Worm (Caenorhabditis elegans) whole organism, L1 larva: ENCODE measurements around the gene F39B3.7.
A peak's percentile ranks its signal among the peaks of the same experiment; 100 is the strongest.

Source experiments
- C04F5.9 ChIP-seq: sonication (generic microtip); optimal IDR thresholded peaks from 2 replicates; lab custom pipeline; 2016; ENCODE audit warnings: missing genetic modification characterization, missing compliant biosample characterization
- C34B4.2 ChIP-seq: sonication (generic microtip); optimal IDR thresholded peaks from 2 replicates; lab custom pipeline; 2017; ENCODE audit warnings: mild to moderate bottlenecking, missing genetic modification characterization, missing compliant biosample characterization
- F16B12.6 ChIP-seq: fragments of 150-350 bp; optimal IDR thresholded peaks from 2 replicates; lab custom pipeline; 2014; ENCODE audit warnings: missing biosample characterization, missing genetic modification characterization
- Y116A8C.19 ChIP-seq: sonication (generic microtip); optimal IDR thresholded peaks from 2 replicates; lab custom pipeline; 2016; ENCODE audit warnings: missing compliant biosample characterization, missing genetic modification characterization, borderline replicate concordance
- aha-1 ChIP-seq: fragments of 150-350 bp; optimal IDR thresholded peaks from 2 replicates; lab custom pipeline; 2014; ENCODE audit warnings: missing biosample characterization, missing genetic modification characterization
- blmp-1 ChIP-seq: fragments of 150-350 bp; optimal IDR thresholded peaks from 2 replicates; lab custom pipeline; 2014; ENCODE audit warnings: missing biosample characterization, missing genetic modification characterization
- ceh-63 ChIP-seq: fragments of 200-800 bp; sonication (Bioruptor generic); optimal IDR thresholded peaks from 2 replicates; lab custom pipeline; 2018; ENCODE audit warnings: mild to moderate bottlenecking, missing genetic modification characterization, missing compliant biosample characterization
- ceh-8 ChIP-seq: fragments of 200-800 bp; sonication (Bioruptor generic); optimal IDR thresholded peaks from 2 replicates; lab custom pipeline; 2018; ENCODE audit warnings: mild to moderate bottlenecking, missing genetic modification characterization, moderate library complexity, missing compliant biosample characterization
- ceh-82 ChIP-seq, 3 experiments: fragments of 150-350 bp in 1 of 3; sonication (generic microtip) in 2 of 3; optimal IDR thresholded peaks; 2 replicates each; lab custom pipeline; 2014 to 2017; ENCODE audit warnings: missing biosample characterization in 3 of 3, missing genetic modification characterization in 3 of 3
- dsc-1 ChIP-seq: sonication (generic microtip); optimal IDR thresholded peaks from 2 replicates; lab custom pipeline; 2016; ENCODE audit warnings: mild to moderate bottlenecking, missing genetic modification characterization, missing compliant biosample characterization
- efl-1 ChIP-seq, 4 experiments: fragments of 150-350 bp; optimal IDR thresholded peaks in 3 of 4; peaks in 1 of 4; 1 replicate in 1 of 4; 2 replicates in 3 of 4; lab custom pipeline; 2014; ENCODE audit warnings: missing biosample characterization in 2 of 4, missing genetic modification characterization in 2 of 4, missing genetic modification reagents in 2 of 4
- efl-3 ChIP-seq: fragments of 200-800 bp; sonication (Bioruptor generic); optimal IDR thresholded peaks from 2 replicates; lab custom pipeline; 2018; ENCODE audit warnings: mild to moderate bottlenecking, missing genetic modification characterization, missing compliant biosample characterization
- egl-27 ChIP-seq, 2 experiments: fragments of 150-350 bp in 1 of 2; sonication (generic microtip); optimal IDR thresholded peaks; 3 replicates each; lab custom pipeline; 2017 to 2018; ENCODE audit warnings: missing biosample characterization in 2 of 2, missing genetic modification characterization in 2 of 2, missing genetic modification reagents in 2 of 2
- elt-2 ChIP-seq: sonication (generic microtip); optimal IDR thresholded peaks from 2 replicates; lab custom pipeline; 2016; ENCODE audit warnings: missing genetic modification characterization, mild to moderate bottlenecking, inconsistent platforms, missing compliant biosample characterization, missing genetic modification reagents
- fkh-10 ChIP-seq: sonication (generic microtip); optimal IDR thresholded peaks from 2 replicates; lab custom pipeline; 2017; ENCODE audit warnings: missing biosample characterization, missing genetic modification reagents, missing genetic modification characterization
- fkh-4 ChIP-seq: sonication (generic microtip); optimal IDR thresholded peaks from 2 replicates; lab custom pipeline; 2016; ENCODE audit warnings: missing compliant biosample characterization, missing genetic modification characterization, borderline replicate concordance
- fkh-8 ChIP-seq: sonication (generic microtip); optimal IDR thresholded peaks from 2 replicates; lab custom pipeline; 2016; ENCODE audit warnings: mild to moderate bottlenecking, missing genetic modification characterization, missing compliant biosample characterization
- fos-1 ChIP-seq: fragments of 150-350 bp; optimal IDR thresholded peaks from 2 replicates; lab custom pipeline; 2014; ENCODE audit warnings: missing biosample characterization, missing genetic modification characterization
- hlh-4 ChIP-seq: sonication (generic microtip); optimal IDR thresholded peaks from 2 replicates; lab custom pipeline; 2016; ENCODE audit warnings: mild to moderate bottlenecking, missing genetic modification characterization, missing compliant biosample characterization
- hpl-2 ChIP-seq: fragments of 150-350 bp; optimal IDR thresholded peaks from 2 replicates; lab custom pipeline; 2014; ENCODE audit warnings: missing biosample characterization, missing genetic modification reagents, missing genetic modification characterization
- irx-1 ChIP-seq: sonication (generic microtip); optimal IDR thresholded peaks from 2 replicates; lab custom pipeline; 2016; ENCODE audit warnings: missing genetic modification characterization, missing compliant biosample characterization
- isw-1 ChIP-seq: fragments of 200-800 bp; sonication (Bioruptor generic); IDR thresholded peaks from 2 replicates; pipeline ENCODE4 v1.3.6; 2022; ENCODE audit warnings: missing genetic modification characterization, missing compliant biosample characterization
- lin-13 ChIP-seq: fragments of 150-350 bp; optimal IDR thresholded peaks from 2 replicates; lab custom pipeline; 2014; ENCODE audit warnings: missing biosample characterization, missing genetic modification reagents, missing genetic modification characterization
- lin-14 ChIP-seq: fragments of 200-800 bp; sonication (Bioruptor generic); optimal IDR thresholded peaks from 2 replicates; lab custom pipeline; 2018; ENCODE audit warnings: mild to moderate bottlenecking, missing genetic modification characterization, moderate library complexity, missing compliant biosample characterization
- lin-15B ChIP-seq: fragments of 150-350 bp; sonication (generic microtip); optimal IDR thresholded peaks from 3 replicates; lab custom pipeline; 2014; ENCODE audit warnings: missing biosample characterization, missing genetic modification characterization
- lsy-2 ChIP-seq, 2 experiments: fragments of 150-350 bp; optimal IDR thresholded peaks; 2 replicates each; lab custom pipeline; 2014; ENCODE audit warnings: missing biosample characterization in 2 of 2, missing genetic modification characterization in 2 of 2
- mab-9 ChIP-seq: fragments of 200-800 bp; sonication (Bioruptor generic); IDR thresholded peaks from 2 replicates; pipeline ENCODE4 v1.3.6; 2022; ENCODE audit warnings: missing genetic modification reagents, missing genetic modification characterization, missing compliant biosample characterization
- mdl-1 ChIP-seq, 2 experiments: fragments of 150-350 bp; optimal IDR thresholded peaks; 2 replicates each; lab custom pipeline; 2014 to 2017; ENCODE audit warnings: missing biosample characterization in 2 of 2, missing genetic modification characterization in 2 of 2, inconsistent platforms in 1 of 2
- mep-1 ChIP-seq: fragments of 150-350 bp; optimal IDR thresholded peaks from 2 replicates; lab custom pipeline; 2014; ENCODE audit warnings: missing biosample characterization, missing genetic modification characterization
- nhr-11 ChIP-seq: fragments of 150-350 bp; optimal IDR thresholded peaks from 2 replicates; lab custom pipeline; 2014; ENCODE audit warnings: missing biosample characterization, missing genetic modification characterization
- nhr-19 ChIP-seq: fragments of 200-800 bp; sonication (Bioruptor generic); conservative IDR thresholded peaks from 2 replicates; pipeline ENCODE4 v1.3.6; 2022; ENCODE audit warnings: missing genetic modification characterization, missing compliant biosample characterization
- nhr-20 ChIP-seq: sonication (generic microtip); optimal IDR thresholded peaks from 2 replicates; lab custom pipeline; 2016; ENCODE audit warnings: mild to moderate bottlenecking, missing genetic modification characterization, missing compliant biosample characterization
- nhr-28 ChIP-seq: fragments of 150-350 bp; optimal IDR thresholded peaks from 2 replicates; lab custom pipeline; 2014; ENCODE audit warnings: missing biosample characterization, missing genetic modification characterization
- nhr-47 ChIP-seq: sonication (generic microtip); optimal IDR thresholded peaks from 2 replicates; lab custom pipeline; 2016; ENCODE audit warnings: mild to moderate bottlenecking, missing genetic modification characterization, moderate library complexity, missing compliant biosample characterization
- nhr-71 ChIP-seq: sonication (generic microtip); optimal IDR thresholded peaks from 2 replicates; lab custom pipeline; 2016; ENCODE audit warnings: mild to moderate bottlenecking, missing genetic modification characterization, moderate library complexity, missing compliant biosample characterization
- nhr-76 ChIP-seq: sonication (generic microtip); optimal IDR thresholded peaks from 2 replicates; lab custom pipeline; 2017; ENCODE audit warnings: missing biosample characterization, missing genetic modification characterization
- nhr-85 ChIP-seq: sonication (generic microtip); peaks from one replicate; lab custom pipeline; 2016; ENCODE audit warnings: missing genetic modification characterization, inconsistent platforms, missing compliant biosample characterization
- pag-3 ChIP-seq: sonication (generic microtip); optimal IDR thresholded peaks from 2 replicates; lab custom pipeline; 2017; ENCODE audit warnings: missing genetic modification characterization, mild to moderate bottlenecking, missing compliant biosample characterization, antibody characterized with exemption, borderline replicate concordance; ENCODE audit not compliant: insufficient read depth
- pax-3 ChIP-seq: fragments of 200-800 bp; sonication (Bioruptor generic); optimal IDR thresholded peaks from 2 replicates; lab custom pipeline; 2018; ENCODE audit warnings: mild to moderate bottlenecking, missing genetic modification characterization, moderate library complexity, missing compliant biosample characterization
- pqm-1 ChIP-seq: sonication (generic microtip); optimal IDR thresholded peaks from 3 replicates; lab custom pipeline; 2017; ENCODE audit warnings: missing biosample characterization, missing genetic modification characterization
- rnt-1 ChIP-seq: sonication (generic microtip); optimal IDR thresholded peaks from 2 replicates; lab custom pipeline; 2016; ENCODE audit warnings: mild to moderate bottlenecking, missing genetic modification characterization, moderate library complexity, missing compliant biosample characterization
- skn-1 ChIP-seq: fragments of 150-350 bp; optimal IDR thresholded peaks from 2 replicates; lab custom pipeline; 2014; ENCODE audit warnings: missing biosample characterization, missing genetic modification characterization
- snu-23 ChIP-seq: sonication (generic microtip); optimal IDR thresholded peaks from 2 replicates; lab custom pipeline; 2016; ENCODE audit warnings: missing genetic modification characterization, missing compliant biosample characterization
- sup-37 ChIP-seq: fragments of 200-800 bp; sonication (Bioruptor generic); optimal IDR thresholded peaks from 2 replicates; lab custom pipeline; 2018; ENCODE audit warnings: mild to moderate bottlenecking, missing genetic modification characterization, missing compliant biosample characterization
- swsn-7 ChIP-seq: sonication (generic microtip); optimal IDR thresholded peaks from 2 replicates; lab custom pipeline; 2016; ENCODE audit warnings: missing genetic modification characterization, missing compliant biosample characterization
- tbx-2 ChIP-seq: sonication (generic microtip); optimal IDR thresholded peaks from 2 replicates; lab custom pipeline; 2016; ENCODE audit warnings: missing genetic modification characterization, missing compliant biosample characterization
- tlp-1 ChIP-seq: fragments of 150-350 bp; optimal IDR thresholded peaks from 2 replicates; lab custom pipeline; 2014; ENCODE audit warnings: missing biosample characterization, missing genetic modification characterization
- unc-130 ChIP-seq: fragments of 150-350 bp; optimal IDR thresholded peaks from 2 replicates; lab custom pipeline; 2017; ENCODE audit warnings: missing biosample characterization, missing genetic modification characterization, inconsistent platforms
- unc-62 ChIP-seq: fragments of 150-350 bp; optimal IDR thresholded peaks from 2 replicates; lab custom pipeline; 2014; ENCODE audit warnings: missing biosample characterization, missing genetic modification reagents, missing genetic modification characterization
- vab-15 ChIP-seq: sonication (generic microtip); optimal IDR thresholded peaks from 2 replicates; lab custom pipeline; 2017; ENCODE audit warnings: missing genotype, mild to moderate bottlenecking, missing genetic modification characterization, missing compliant biosample characterization
- xbp-1 ChIP-seq: sonication (generic microtip); optimal IDR thresholded peaks from 2 replicates; lab custom pipeline; 2016; ENCODE audit warnings: missing genetic modification characterization, missing compliant biosample characterization
- zag-1 ChIP-seq: fragments of 150-350 bp; optimal IDR thresholded peaks from 2 replicates; lab custom pipeline; 2014; ENCODE audit warnings: missing biosample characterization, missing genetic modification characterization
- zip-4 ChIP-seq: fragments of 200-800 bp; sonication (Bioruptor generic); optimal IDR thresholded peaks from 2 replicates; lab custom pipeline; 2018; ENCODE audit warnings: mild to moderate bottlenecking, missing genetic modification characterization, moderate library complexity, missing compliant biosample characterization

Gene F39B3.7

ce11 chrX:17528068-17528467 is 39.2 kb downstream of the F39B3.7 start, which contains the start of gene sup-10:
sup-10 (plus strand) TSS chrX:17528344.
- no peak for TF ChIP-seq unc-130
- no peak for TF ChIP-seq nhr-11
- no peak for TF ChIP-seq sup-37 (GFP tag; lab: Kevin White, UChicago)
- no peak for TF ChIP-seq hlh-4 (tag; lab: Kevin White, UChicago)
- peak; percentile 64 for TF ChIP-seq nhr-71 (tag; lab: Kevin White, UChicago)
- TF ChIP-seq ceh-63 (GFP tag; lab: Kevin White, UChicago), result no peak
- no peak for TF ChIP-seq elt-2
- TF ChIP-seq nhr-76, result no peak
- no peak for TF ChIP-seq fkh-10 (GFP tag; lab: Kevin White, UChicago)
- peak; percentile 75 for TF ChIP-seq lin-14 (GFP tag; lab: Kevin White, UChicago)
- TF ChIP-seq fkh-4 (tag; lab: Kevin White, UChicago), result peak; percentile 73
- no peak for TF ChIP-seq fkh-8
- no peak for TF ChIP-seq pag-3 (tag; lab: Kevin White, UChicago)
- TF ChIP-seq rnt-1 (tag; lab: Kevin White, UChicago), result peak; percentile 67
- TF ChIP-seq xbp-1 (tag; lab: Kevin White, UChicago), result no peak
- no peak for TF ChIP-seq Y116A8C.19 (tag; lab: Kevin White, UChicago)
- no peak for TF ChIP-seq mep-1
- peak; percentile 31 for TF ChIP-seq nhr-19
- TF ChIP-seq nhr-20, result no peak
- no peak for TF ChIP-seq ceh-82 (tag; optimal IDR thresholded peaks at IDR 0.05; lab: Kevin White, UChicago)
- no peak for TF ChIP-seq mdl-1 (tag; optimal IDR thresholded peaks at IDR 0.05; lab: Kevin White, UChicago)
- no peak for TF ChIP-seq C34B4.2 (tag; lab: Kevin White, UChicago)
- TF ChIP-seq mab-9, result no peak
- TF ChIP-seq zip-4, result no peak
- TF ChIP-seq ceh-8 (GFP tag; lab: Kevin White, UChicago), result no peak
- TF ChIP-seq nhr-28 (tag; lab: Kevin White, UChicago), result no peak
- no peak for TF ChIP-seq irx-1 (tag; lab: Kevin White, UChicago)
- no peak for TF ChIP-seq lin-13 (GFP tag; lab: Kevin White, UChicago)
- peak in 1 of 2 experiments; percentile 10 for TF ChIP-seq lsy-2 (tag; optimal IDR thresholded peaks at IDR 0.05; lab: Kevin White, UChicago)
- no peak for TF ChIP-seq vab-15 (tag; lab: Kevin White, UChicago)
- peak; percentile 2 for TF ChIP-seq snu-23
- TF ChIP-seq zag-1, result no peak
- no peak for TF ChIP-seq nhr-85 (tag; lab: Kevin White, UChicago)
- TF ChIP-seq efl-1 (optimal IDR thresholded peaks at IDR 0.05; lab: Kevin White, UChicago), result no peak
- peak in 1 of 2 experiments; percentile 11 for TF ChIP-seq efl-1 (GFP tag; optimal IDR thresholded peaks at IDR 0.05 in 1 of 2; lab: Kevin White, UChicago)
- TF ChIP-seq tlp-1 (tag; lab: Kevin White, UChicago), result no peak
- peak; percentile 93 for TF ChIP-seq dsc-1 (tag; lab: Kevin White, UChicago)
- no peak for TF ChIP-seq isw-1 (GFP tag; lab: Robert Waterston, UW)
- TF ChIP-seq pax-3 (tag; lab: Kevin White, UChicago), result no peak
- no peak for TF ChIP-seq C04F5.9
- no peak for TF ChIP-seq pqm-1 (tag; lab: Kevin White, UChicago)
- TF ChIP-seq hpl-2, result no peak
- no peak for TF ChIP-seq swsn-7

ce11 chrX:17527377-17527776 is 39.9 kb downstream of the F39B3.7 start:
- no peak for TF ChIP-seq skn-1
- TF ChIP-seq C34B4.2 (tag; lab: Kevin White, UChicago), result no peak
- TF ChIP-seq unc-130, result no peak
- no peak for TF ChIP-seq unc-62 (GFP tag; lab: Kevin White, UChicago)
- TF ChIP-seq tbx-2 (tag; lab: Kevin White, UChicago), result no peak
- no peak for TF ChIP-seq egl-27 (tag; optimal IDR thresholded peaks at IDR 0.05; lab: Kevin White, UChicago)
- TF ChIP-seq nhr-47 (tag; lab: Kevin White, UChicago), result no peak
- no peak for TF ChIP-seq Y116A8C.19 (tag; lab: Kevin White, UChicago)
- TF ChIP-seq nhr-19, result no peak
- TF ChIP-seq lin-15B (tag; lab: Kevin White, UChicago), result no peak
- no peak for TF ChIP-seq efl-3 (GFP tag; lab: Kevin White, UChicago)
- TF ChIP-seq blmp-1 (tag; lab: Kevin White, UChicago), result no peak
- no peak for TF ChIP-seq fos-1 (tag; lab: Kevin White, UChicago)
- no peak for TF ChIP-seq F16B12.6 (tag; lab: Kevin White, UChicago)
- no peak for TF ChIP-seq aha-1 (tag; lab: Kevin White, UChicago)
- TF ChIP-seq, all 84 proteins: peak for 0
